Fruit fly (Drosophila melanogaster): Measurements from ENCODE around the gene Mvl.

Mvl gene

DNA sequence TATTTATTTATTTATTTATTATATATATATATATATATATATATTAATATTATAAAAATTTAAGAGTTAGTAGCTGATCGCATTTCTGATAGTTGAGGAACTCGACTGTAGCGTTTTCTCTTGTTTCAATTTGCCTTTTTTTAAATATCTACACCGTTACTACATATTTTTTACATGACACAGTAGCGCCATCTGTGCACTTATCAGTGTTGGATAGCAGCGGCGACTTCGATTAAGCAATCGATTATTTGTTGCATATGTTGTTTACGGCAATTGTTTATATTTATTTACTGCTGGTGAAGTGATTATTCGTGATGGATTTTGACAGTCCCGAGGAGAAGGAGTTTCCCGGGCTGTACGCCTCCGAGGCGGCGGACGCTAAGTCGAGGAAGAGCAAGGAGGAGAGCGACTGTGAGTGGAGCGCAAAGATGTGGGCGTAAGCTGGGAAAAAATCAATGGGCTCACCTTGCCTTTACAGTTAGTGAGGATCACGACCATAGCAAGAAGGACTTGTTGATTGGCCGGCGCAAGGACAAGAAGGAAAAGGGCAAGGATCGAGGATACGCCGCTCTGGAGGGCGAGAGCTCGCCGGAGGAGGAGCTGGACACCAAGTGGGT, 43.0 kb downstream of the Mvl start, which contains the start of gene Rlip:
Gene Rlip, plus strand, starts transcription at position 221 of the 617 bp plus-strand sequence.
- TF ChIP-seq CG17801 (GFP tag; optimal IDR thresholded peaks at IDR 0.05; ENCODE audit: partially characterized antibody): peak; percentile 69

DNA sequence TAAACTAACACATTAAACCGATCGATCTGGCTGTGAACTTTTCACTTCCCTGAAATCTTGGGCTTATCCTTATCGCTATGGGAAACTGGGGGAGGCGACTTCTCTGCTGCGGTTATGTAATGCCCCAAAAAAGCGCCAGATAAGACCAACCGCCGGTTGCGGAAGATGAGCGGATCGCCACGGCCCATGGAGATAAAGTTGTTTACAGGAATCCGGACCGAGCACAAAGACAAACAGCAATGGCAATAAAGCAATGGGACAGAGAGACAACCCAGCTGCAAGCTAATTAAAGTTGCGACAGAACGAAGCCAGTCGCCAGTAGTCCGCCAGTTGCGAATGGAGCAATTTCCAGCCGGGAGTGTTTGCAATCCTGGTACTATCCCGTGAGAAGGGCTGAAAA, 45.0 kb downstream of the Mvl start, which contains the start of gene CG5697:
Gene CG5697, plus strand, starts transcription at position 314 of the 400 bp plus-strand sequence.
- no peak for TF ChIP-seq CG17801 (GFP tag; optimal IDR thresholded peaks at IDR 0.05; ENCODE audit: partially characterized antibody)

- TF ChIP-seq CG17801 (GFP tag; optimal IDR thresholded peaks at IDR 0.05; ENCODE audit: partially characterized antibody): no peak
Measured at dm6 chr3R:21013780-21014179, 46.8 kb downstream of the Mvl start.

- TF ChIP-seq CG17801 (GFP tag; optimal IDR thresholded peaks at IDR 0.05; ENCODE audit: partially characterized antibody): no peak
Measured at dm6 chr3R:21006967-21007366, 53.6 kb downstream of the Mvl start, which contains the start of gene Alp5. TSS of gene Alp5 (minus strand) at chr3R:21006990.
